Fruit fly (Drosophila melanogaster): ENCODE results near the gene CDK2AP1.

CDK2AP1 gene

DNA sequence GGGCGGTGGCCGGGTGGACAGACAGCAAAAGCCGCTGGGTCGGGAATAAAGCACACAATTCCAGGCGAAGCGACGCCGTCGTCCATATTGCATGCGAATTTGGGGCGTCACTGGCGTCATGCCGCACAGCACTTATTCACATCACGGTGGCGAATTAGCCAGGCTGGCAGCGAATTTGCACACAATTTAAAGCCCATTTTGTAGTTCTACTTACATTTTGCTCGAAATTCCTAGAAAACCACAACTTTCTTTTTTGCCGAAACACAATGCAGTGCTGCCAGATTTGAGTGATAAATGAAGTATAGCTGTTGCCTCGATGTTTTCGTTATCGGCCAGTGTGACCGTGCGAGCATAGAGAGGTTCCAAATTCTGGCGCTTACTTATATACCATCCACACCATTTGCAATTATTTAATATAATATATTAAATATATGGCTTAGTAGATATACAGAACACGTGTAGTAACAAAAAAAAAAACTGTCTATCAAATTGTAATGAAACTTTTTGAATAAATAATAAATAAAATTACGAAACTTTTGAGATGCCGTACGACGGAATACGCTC, 10.7 kb downstream of the CDK2AP1 start, which contains the start of gene Ran (continued):
- TF ChIP-seq CG6813 (GFP tag; optimal IDR thresholded peaks at IDR 0.05) (no peak), Trl (optimal IDR thresholded peaks at IDR 0.05) (no peak), Trl (GFP tag; optimal IDR thresholded peaks at IDR 0.05) (no peak), Xrp1 (GFP tag; IDR thresholded peaks at IDR 0.05) (no peak), jumu (GFP tag; optimal IDR thresholded peaks at IDR 0.05) (no peak), ci (GFP tag; IDR thresholded peaks at IDR 0.05) (no peak), disco-r (GFP tag; optimal IDR thresholded peaks at IDR 0.05) (no peak), CG7839 (tag; optimal IDR thresholded peaks at IDR 0.05) (no peak), gcm (GFP tag; optimal IDR thresholded peaks at IDR 0.05) (no peak), ftz-f1 (GFP tag; optimal IDR thresholded peaks at IDR 0.05) (no peak), HLH54F (GFP tag; optimal IDR thresholded peaks at IDR 0.05) (no peak), CG8478 (optimal IDR thresholded peaks at IDR 0.05) (no peak), CG18476 (GFP tag; optimal IDR thresholded peaks at IDR 0.05) (no peak), CG17186 (GFP tag; optimal IDR thresholded peaks at IDR 0.05) (no peak), CG6254 (GFP tag; optimal IDR thresholded peaks at IDR 0.05) (no peak), Camta (GFP tag; optimal IDR thresholded peaks at IDR 0.05) (no peak), kah (GFP tag; optimal IDR thresholded peaks at IDR 0.05) (no peak), CG10274 (GFP tag; optimal IDR thresholded peaks at IDR 0.05) (no peak), CG16779 (GFP tag; IDR thresholded peaks at IDR 0.05) (no peak), CG3065 (GFP tag; optimal IDR thresholded peaks at IDR 0.05) (no peak), Hr78 (GFP tag; optimal IDR thresholded peaks at IDR 0.05) (no peak), pfk (GFP tag; optimal IDR thresholded peaks at IDR 0.05) (peak; percentile 55), ac (GFP tag; optimal IDR thresholded peaks at IDR 0.05) (no peak), HLHmδ (GFP tag; optimal IDR thresholded peaks at IDR 0.05) (no peak), fd96Cb (tag; optimal IDR thresholded peaks at IDR 0.05) (no peak), ro (GFP tag; IDR thresholded peaks at IDR 0.05) (no peak), Adf1 (GFP tag; IDR thresholded peaks at IDR 0.05) (no peak), ham (GFP tag; IDR thresholded peaks at IDR 0.05) (no peak), CG6765 (GFP tag; optimal IDR thresholded peaks at IDR 0.05) (no peak), Dek (tag; optimal IDR thresholded peaks at IDR 0.05) (no peak), croc (GFP tag; conservative IDR thresholded peaks at IDR 0.05) (no peak), sc (optimal IDR thresholded peaks at IDR 0.05) (no peak), sc (GFP tag; optimal IDR thresholded peaks at IDR 0.05) (no peak), CG4424 (GFP tag; optimal IDR thresholded peaks at IDR 0.05) (no peak), CG4707 (GFP tag; optimal IDR thresholded peaks at IDR 0.05) (no peak), dpn (GFP tag; optimal IDR thresholded peaks at IDR 0.05) (no peak), CG3407 (GFP tag; optimal IDR thresholded peaks at IDR 0.05) (no peak), pnt (GFP tag; optimal IDR thresholded peaks at IDR 0.05) (no peak), CG2120 (GFP tag; optimal IDR thresholded peaks at IDR 0.05) (peak; percentile 1), row (GFP tag; IDR thresholded peaks at IDR 0.05) (peak; percentile 81), shn (GFP tag; optimal IDR thresholded peaks at IDR 0.05) (no peak), toy (GFP tag; IDR thresholded peaks at IDR 0.05) (no peak), Deaf1 (tag; optimal IDR thresholded peaks at IDR 0.05) (no peak), CG9817 (tag; optimal IDR thresholded peaks at IDR 0.05) (peak; percentile 36), CG15696 (tag; optimal IDR thresholded peaks at IDR 0.05) (no peak), CG11723 (GFP tag; optimal IDR thresholded peaks at IDR 0.05) (no peak), Meics (GFP tag; optimal IDR thresholded peaks at IDR 0.05) (no peak), Lpt (GFP tag; optimal IDR thresholded peaks at IDR 0.05) (no peak), CG31388 (GFP tag; optimal IDR thresholded peaks at IDR 0.05) (no peak), CG10147 (GFP tag; optimal IDR thresholded peaks at IDR 0.05) (no peak), CG4820 (GFP tag; optimal IDR thresholded peaks at IDR 0.05) (no peak), CG32532 (GFP tag; IDR thresholded peaks at IDR 0.05) (peak; percentile 46), luna (GFP tag; optimal IDR thresholded peaks at IDR 0.05) (no peak)

Data from whole organism, embryonic.